Worm (Caenorhabditis elegans) whole organism, young adult: ENCODE measurements around the gene rga-4.

Experiments
- B0035.1 ChIP-seq: sonication (generic microtip); optimal IDR thresholded peaks from 2 replicates; lab custom pipeline; 2016; ENCODE audit warnings: missing genetic modification characterization, mild to moderate bottlenecking, missing compliant biosample characterization, missing genotype, missing genetic modification reagents
- C17E4.6 ChIP-seq: fragments of 200-800 bp; sonication (Bioruptor generic); IDR thresholded peaks from 2 replicates; pipeline ENCODE4 v1.3.6; 2022; ENCODE audit warnings: missing genetic modification reagents, missing genetic modification characterization, missing compliant biosample characterization
- D2030.7 ChIP-seq: fragments of 200-800 bp; sonication (Bioruptor generic); IDR thresholded peaks from 2 replicates; pipeline ENCODE4 v1.3.6; 2022; ENCODE audit warnings: missing genetic modification reagents, missing genetic modification characterization, missing compliant biosample characterization
- F10E7.11 ChIP-seq: sonication (generic microtip); optimal IDR thresholded peaks from 2 replicates; lab custom pipeline; 2017; ENCODE audit warnings: mild to moderate bottlenecking, missing genetic modification characterization, moderate library complexity, missing compliant biosample characterization
- F37B4.10 ChIP-seq: fragments of 200-800 bp; sonication (Bioruptor generic); IDR thresholded peaks from 2 replicates; pipeline ENCODE4 v1.3.6; 2022; ENCODE audit warnings: missing genetic modification characterization, missing compliant biosample characterization
- F39B2.1 ChIP-seq: fragments of 200-800 bp; sonication (Bioruptor generic); IDR thresholded peaks from 2 replicates; pipeline ENCODE4 v1.3.6; 2022; ENCODE audit warnings: missing genetic modification reagents, missing genetic modification characterization, missing compliant biosample characterization
- F49E8.2 ChIP-seq: sonication (generic microtip); optimal IDR thresholded peaks from 3 replicates; lab custom pipeline; 2017; ENCODE audit warnings: missing genetic modification characterization, mild to moderate bottlenecking, missing compliant biosample characterization, antibody characterized with exemption, moderate library complexity; ENCODE audit not compliant: insufficient read depth
- F52B5.7 ChIP-seq: sonication (generic microtip); optimal IDR thresholded peaks from 2 replicates; lab custom pipeline; 2016; ENCODE audit warnings: mild to moderate bottlenecking, missing genetic modification characterization, missing compliant biosample characterization
- F57C9.4 ChIP-seq: sonication (generic microtip); optimal IDR thresholded peaks from 2 replicates; lab custom pipeline; 2017; ENCODE audit warnings: mild to moderate bottlenecking, missing genetic modification characterization, missing compliant biosample characterization
- T26A5.8 ChIP-seq: sonication (generic microtip); optimal IDR thresholded peaks from 2 replicates; lab custom pipeline; 2016; ENCODE audit warnings: missing genetic modification characterization, missing compliant biosample characterization
- Y56A3A.18 ChIP-seq: fragments of 200-800 bp; sonication (Bioruptor generic); IDR thresholded peaks from 2 replicates; pipeline ENCODE4 v1.3.6; 2022; ENCODE audit warnings: missing genetic modification reagents, missing genetic modification characterization, missing compliant biosample characterization
- ZK185.1 ChIP-seq: sonication (generic microtip); optimal IDR thresholded peaks from 2 replicates; lab custom pipeline; 2016; ENCODE audit warnings: mild to moderate bottlenecking, missing genetic modification characterization, missing compliant biosample characterization; ENCODE audit not compliant: poor library complexity, severe bottlenecking
- aptf-2 ChIP-seq: fragments of 200-800 bp; sonication (Bioruptor generic); conservative IDR thresholded peaks from 2 replicates; pipeline ENCODE4 v1.3.6; 2022; ENCODE audit warnings: missing genetic modification reagents, missing genetic modification characterization, missing compliant biosample characterization
- atf-7 ChIP-seq: sonication (generic microtip); optimal IDR thresholded peaks from 2 replicates; lab custom pipeline; 2017; ENCODE audit warnings: mild to moderate bottlenecking, missing genetic modification characterization, missing compliant biosample characterization
- attf-6 ChIP-seq: fragments of 200-800 bp; sonication (Bioruptor generic); IDR thresholded peaks from 2 replicates; pipeline ENCODE4 v1.3.6; 2022; ENCODE audit warnings: missing genetic modification reagents, missing genetic modification characterization, missing compliant biosample characterization
- bed-2 ChIP-seq: fragments of 200-800 bp; sonication (Bioruptor generic); IDR thresholded peaks from 2 replicates; pipeline ENCODE4 v1.3.6; 2022; ENCODE audit warnings: missing genetic modification reagents, missing genetic modification characterization, missing compliant biosample characterization
- cebp-1 ChIP-seq, 2 experiments: fragments of 200-800 bp in 1 of 2; sonication (Bioruptor generic) in 1 of 2; sonication (generic microtip) in 1 of 2; IDR thresholded peaks in 1 of 2; optimal IDR thresholded peaks in 1 of 2; 2 replicates each; pipeline versions ENCODE4 v1.3.6 to Lab custom; 2017 to 2022; ENCODE audit warnings: missing compliant biosample characterization in 2 of 2, missing genetic modification characterization in 2 of 2, mild to moderate bottlenecking in 1 of 2, missing genetic modification reagents in 1 of 2, moderate library complexity in 1 of 2
- cebp-2 ChIP-seq: fragments of 200-800 bp; sonication (Bioruptor generic); IDR thresholded peaks from 2 replicates; pipeline ENCODE4 v1.3.6; 2022; ENCODE audit warnings: missing genetic modification characterization, missing compliant biosample characterization
- ceh-40 ChIP-seq: fragments of 200-800 bp; sonication (Bioruptor generic); IDR thresholded peaks from 2 replicates; pipeline ENCODE4 v1.3.6; 2022; ENCODE audit warnings: missing genetic modification characterization, missing compliant biosample characterization
- ceh-58 ChIP-seq: fragments of 200-800 bp; sonication (Bioruptor generic); IDR thresholded peaks from 2 replicates; pipeline ENCODE4 v1.3.6; 2022; ENCODE audit warnings: missing genetic modification characterization, missing compliant biosample characterization
- dox-1 ChIP-seq: fragments of 200-800 bp; sonication (Bioruptor generic); IDR thresholded peaks from 2 replicates; pipeline ENCODE4 v1.3.6; 2022; ENCODE audit warnings: missing genetic modification reagents, missing genetic modification characterization, missing compliant biosample characterization
- hlh-26 ChIP-seq: fragments of 200-800 bp; sonication (Bioruptor generic); conservative IDR thresholded peaks from 2 replicates; pipeline ENCODE4 v1.3.6; 2022; ENCODE audit warnings: missing genetic modification reagents, missing genetic modification characterization, missing compliant biosample characterization
- hmg-20 ChIP-seq: fragments of 200-800 bp; sonication (Bioruptor generic); IDR thresholded peaks from 2 replicates; pipeline ENCODE4 v1.3.6; 2022; ENCODE audit warnings: missing genetic modification reagents, missing genetic modification characterization, missing compliant biosample characterization
- hsf-1 ChIP-seq: fragments of 200-800 bp; sonication (Bioruptor generic); IDR thresholded peaks from 2 replicates; pipeline ENCODE4 v1.3.6; 2022; ENCODE audit warnings: missing genetic modification reagents, missing genetic modification characterization, missing compliant biosample characterization
- madf-6 ChIP-seq: fragments of 200-800 bp; sonication (Bioruptor generic); IDR thresholded peaks from 2 replicates; pipeline ENCODE4 v1.3.6; 2022; ENCODE audit warnings: missing genetic modification reagents, missing genetic modification characterization, missing compliant biosample characterization
- mel-28 ChIP-seq: sonication (generic microtip); optimal IDR thresholded peaks from 2 replicates; lab custom pipeline; 2016; ENCODE audit warnings: borderline replicate concordance, mild to moderate bottlenecking, missing genetic modification characterization, missing compliant biosample characterization
- nfya-2 ChIP-seq: fragments of 200-800 bp; sonication (Bioruptor generic); IDR thresholded peaks from 2 replicates; pipeline ENCODE4 v1.3.6; 2022; ENCODE audit warnings: missing genetic modification reagents, missing genetic modification characterization, missing compliant biosample characterization
- nfyb-1 ChIP-seq: fragments of 200-800 bp; sonication (Bioruptor generic); IDR thresholded peaks from 2 replicates; pipeline ENCODE4 v1.3.6; 2022; ENCODE audit warnings: missing genetic modification reagents, missing genetic modification characterization, missing compliant biosample characterization
- nhr-27 ChIP-seq: fragments of 200-800 bp; sonication (Bioruptor generic); optimal IDR thresholded peaks from 2 replicates; lab custom pipeline; 2018; ENCODE audit warnings: mild to moderate bottlenecking, missing genetic modification characterization, moderate library complexity, missing compliant biosample characterization
- nhr-80 ChIP-seq: sonication (generic microtip); optimal IDR thresholded peaks from 2 replicates; lab custom pipeline; 2016; ENCODE audit warnings: missing genetic modification characterization, missing compliant biosample characterization
- repo-1 ChIP-seq: sonication (generic microtip); optimal IDR thresholded peaks from 2 replicates; lab custom pipeline; 2017; ENCODE audit warnings: mild to moderate bottlenecking, missing genetic modification characterization, missing compliant biosample characterization
- rpc-1 ChIP-seq, 2 experiments: fragments of 150-350 bp in 1 of 2; sonication (generic microtip) in 1 of 2; optimal IDR thresholded peaks; 2 replicates each; lab custom pipeline; 2014 to 2018; ENCODE audit warnings: missing biosample characterization in 1 of 2, missing genetic modification characterization in 1 of 2, missing genetic modification reagents in 1 of 2, missing genotype in 1 of 2
- sea-2 ChIP-seq: fragments of 200-800 bp; sonication (Bioruptor generic); IDR thresholded peaks from 2 replicates; pipeline ENCODE4 v1.3.6; 2022; ENCODE audit warnings: missing genetic modification characterization, missing compliant biosample characterization
- sptf-2 ChIP-seq: fragments of 200-800 bp; sonication (Bioruptor generic); optimal IDR thresholded peaks from 2 replicates; lab custom pipeline; 2018; ENCODE audit warnings: mild to moderate bottlenecking, missing genetic modification characterization, missing compliant biosample characterization
- xnd-1 ChIP-seq: sonication (generic microtip); optimal IDR thresholded peaks from 2 replicates; lab custom pipeline; 2016; ENCODE audit warnings: missing genotype, missing genetic modification reagents, missing genetic modification characterization, missing compliant biosample characterization

rga-4 gene

DNA sequence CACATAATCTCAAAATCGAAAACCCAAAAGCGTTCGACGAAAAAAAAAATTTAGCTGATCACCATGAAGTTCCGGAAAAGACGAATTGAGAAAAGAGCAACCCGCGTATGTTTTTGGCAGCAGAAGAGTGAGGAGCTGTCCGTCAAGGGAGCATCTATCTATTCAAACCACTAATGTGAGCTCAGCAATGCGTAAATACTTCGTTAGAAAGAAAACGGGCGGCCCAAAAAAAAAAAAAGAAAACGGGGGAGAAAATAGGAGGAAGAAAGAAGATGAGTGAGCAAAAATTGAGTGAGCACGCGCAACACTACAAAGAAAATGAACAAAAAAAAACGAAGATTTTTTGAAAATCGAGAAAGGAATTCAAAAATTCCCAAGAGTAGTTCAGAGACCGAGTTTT is 18.7 kb downstream of the rga-4 start:
- no peak for TF ChIP-seq nhr-80 (tag; lab: Kevin White, UChicago)
- no peak for TF ChIP-seq aptf-2 (GFP tag; lab: Robert Waterston, UW)
- TF ChIP-seq, all 124 proteins: peak for 0

DNA sequence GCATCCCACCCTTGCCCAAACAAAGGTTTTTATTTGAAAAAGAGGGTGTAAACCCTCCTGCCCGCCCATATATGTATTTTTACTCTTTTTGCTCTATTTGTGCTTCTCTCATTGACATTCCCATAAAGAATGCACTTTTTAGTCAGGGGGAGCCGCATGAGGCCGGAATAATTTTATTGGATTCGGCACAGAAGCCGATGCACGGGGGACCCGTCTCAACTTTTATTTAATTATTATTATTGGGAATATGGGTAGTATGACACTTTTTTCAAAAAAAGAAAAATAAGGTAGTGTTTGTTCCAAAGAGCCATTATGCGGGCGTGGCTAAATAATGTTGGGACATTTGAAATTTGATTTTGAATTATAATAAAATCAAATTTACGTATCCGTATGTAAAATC is 21.0 kb downstream of the rga-4 start:
- TF ChIP-seq aptf-2 (GFP tag; lab: Robert Waterston, UW) (no peak), Y56A3A.18 (GFP tag; lab: Robert Waterston, UW) (no peak), ceh-40 (GFP tag; lab: Robert Waterston, UW) (no peak), T26A5.8 (tag; lab: Kevin White, UChicago) (no peak), nhr-27 (tag; lab: Kevin White, UChicago) (no peak), F10E7.11 (no peak), rpc-1 (optimal IDR thresholded peaks at IDR 0.05; lab: Kevin White, UChicago) (no peak), rpc-1 (tag; optimal IDR thresholded peaks at IDR 0.05; lab: Kevin White, UChicago) (no peak), atf-7 (tag; lab: Kevin White, UChicago) (no peak), sea-2 (no peak), F52B5.7 (tag; lab: Kevin White, UChicago) (no peak)

DNA sequence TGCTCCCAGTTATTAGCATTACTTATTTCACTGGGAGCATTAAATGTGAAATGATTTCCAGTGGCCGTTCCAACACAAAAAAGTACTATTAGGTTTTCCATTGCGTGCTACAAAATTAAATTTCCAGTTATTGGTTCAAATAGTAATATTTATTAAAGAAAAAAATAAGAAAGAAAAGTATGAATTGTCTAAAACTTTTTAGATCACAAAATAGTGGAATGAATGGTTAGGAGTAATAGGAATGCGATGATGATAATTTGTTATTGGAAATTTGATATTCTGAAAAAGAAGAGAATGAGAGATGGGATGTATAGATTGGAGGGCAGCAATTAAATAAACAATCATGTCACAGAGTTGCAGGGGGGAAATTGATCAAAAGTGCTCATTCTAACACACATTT is 25.0 kb downstream of the rga-4 start, which contains the start of gene Y75B7AL.2:
Y75B7AL.2 (minus strand) TSS at position 101 of the 400 bp plus-strand sequence.
- TF ChIP-seq F39B2.1 (GFP tag; lab: Robert Waterston, UW) (no peak), repo-1 (tag; lab: Kevin White, UChicago) (no peak), cebp-2 (GFP tag; lab: Robert Waterston, UW) (no peak), nfyb-1 (GFP tag; lab: Robert Waterston, UW) (no peak), hmg-20 (GFP tag; lab: Robert Waterston, UW) (no peak), madf-6 (GFP tag; lab: Robert Waterston, UW) (no peak), F37B4.10 (no peak), nfya-2 (GFP tag; lab: Robert Waterston, UW) (no peak), B0035.1 (tag; lab: Kevin White, UChicago) (no peak), cebp-1 (GFP tag; IDR thresholded peaks at IDR 0.05; lab: Robert Waterston, UW) (no peak), cebp-1 (tag; optimal IDR thresholded peaks at IDR 0.05; lab: Kevin White, UChicago) (no peak), F49E8.2 (tag; lab: Kevin White, UChicago) (no peak), ceh-58 (GFP tag; lab: Robert Waterston, UW) (no peak), F57C9.4 (tag; lab: Kevin White, UChicago) (no peak), hlh-26 (GFP tag; lab: Robert Waterston, UW) (no peak), sptf-2 (GFP tag; lab: Kevin White, UChicago) (no peak), ZK185.1 (no peak), F52B5.7 (tag; lab: Kevin White, UChicago) (no peak)
- TF ChIP-seq, all 124 proteins: peak for 0

- TF ChIP-seq sptf-2 (GFP tag; lab: Kevin White, UChicago) (no peak), D2030.7 (0 out of 2 replicates have a peak, but pooled peaks have one; percentile 19), dox-1 (GFP tag; lab: Robert Waterston, UW) (peak; percentile 63), bed-2 (GFP tag; lab: Robert Waterston, UW) (no peak), rpc-1 (optimal IDR thresholded peaks at IDR 0.05; lab: Kevin White, UChicago) (peak; percentile 41), rpc-1 (tag; optimal IDR thresholded peaks at IDR 0.05; lab: Kevin White, UChicago) (no peak), attf-6 (GFP tag; lab: Robert Waterston, UW) (no peak), nfya-2 (GFP tag; lab: Robert Waterston, UW) (no peak), mel-28 (tag; lab: Kevin White, UChicago) (no peak), hsf-1 (GFP tag; lab: Robert Waterston, UW) (peak; percentile 96), xnd-1 (tag; lab: Kevin White, UChicago) (no peak), cebp-2 (GFP tag; lab: Robert Waterston, UW) (no peak), C17E4.6 (no peak), madf-6 (GFP tag; lab: Robert Waterston, UW) (0 out of 2 replicates have a peak, but pooled peaks have one; percentile 24)
- TF ChIP-seq, all 124 proteins: peak for 5
These were observed 27.8 kb downstream of the rga-4 start for ce11 chrV:1355297-1355696.
